Worm (Caenorhabditis elegans) whole organism, L4 larva: ENCODE data around the gene F35C11.5.

ENCODE experiments used
- F10B5.3 ChIP-seq: sonication (generic microtip); optimal IDR thresholded peaks from 2 replicates; lab custom pipeline; 2016; ENCODE audit warnings: mild to moderate bottlenecking, missing genetic modification characterization, missing compliant biosample characterization
- Y105C5A.15 ChIP-seq: fragments of 200-800 bp; sonication (Bioruptor generic); IDR thresholded peaks from 2 replicates; pipeline ENCODE4 v1.3.6; 2022; ENCODE audit warnings: missing genetic modification characterization, missing compliant biosample characterization
- Y48G9A.11 ChIP-seq: fragments of 200-800 bp; sonication (Bioruptor generic); IDR thresholded peaks from 2 replicates; pipeline ENCODE4 v1.3.6; 2022; ENCODE audit warnings: missing genetic modification reagents, missing genetic modification characterization, missing compliant biosample characterization
- Y5F2A.4 ChIP-seq: fragments of 200-800 bp; sonication (Bioruptor generic); optimal IDR thresholded peaks from 2 replicates; lab custom pipeline; 2018; ENCODE audit warnings: mild to moderate bottlenecking, missing genetic modification characterization, missing compliant biosample characterization
- ZK546.5 ChIP-seq, 2 experiments: sonication (generic microtip); optimal IDR thresholded peaks; 2 replicates each; lab custom pipeline; 2017; ENCODE audit warnings: missing biosample characterization in 2 of 2, missing genetic modification characterization in 2 of 2
- aha-1 ChIP-seq: fragments of 150-350 bp; peaks from one replicate; lab custom pipeline; 2014; ENCODE audit warnings: missing biosample characterization, missing genetic modification characterization
- ama-1 ChIP-seq: fragments of 150-350 bp; optimal IDR thresholded peaks from 2 replicates; lab custom pipeline; 2014; ENCODE audit warnings: inconsistent platforms, mixed read lengths
- arid-1 ChIP-seq: fragments of 200-800 bp; sonication (Bioruptor generic); conservative IDR thresholded peaks from 2 replicates; pipeline ENCODE4 v1.3.6; 2022; ENCODE audit warnings: missing genetic modification reagents, missing genetic modification characterization, missing compliant biosample characterization
- ceh-20 ChIP-seq: fragments of 200-800 bp; sonication (Bioruptor generic); IDR thresholded peaks from 2 replicates; pipeline ENCODE4 v1.3.6; 2022; ENCODE audit warnings: missing genetic modification reagents, missing genetic modification characterization, missing compliant biosample characterization
- ceh-32 ChIP-seq: sonication (generic microtip); optimal IDR thresholded peaks from 2 replicates; lab custom pipeline; 2016; ENCODE audit warnings: mild to moderate bottlenecking, missing genetic modification characterization, missing compliant biosample characterization; ENCODE audit not compliant: poor library complexity
- cey-2 ChIP-seq: sonication (generic microtip); optimal IDR thresholded peaks from 3 replicates; lab custom pipeline; 2017; ENCODE audit warnings: missing genetic modification characterization, mild to moderate bottlenecking, missing compliant biosample characterization, antibody characterized with exemption, borderline replicate concordance; ENCODE audit not compliant: insufficient read depth
- ctbp-1 ChIP-seq: fragments of 200-800 bp; sonication (Bioruptor generic); IDR thresholded peaks from 2 replicates; pipeline ENCODE4 v1.3.6; 2022; ENCODE audit warnings: missing genetic modification reagents, missing genetic modification characterization, missing compliant biosample characterization
- daf-16 ChIP-seq, 3 experiments: sonication (generic microtip); optimal IDR thresholded peaks; 2 replicates each; lab custom pipeline; 2016 to 2017; ENCODE audit warnings: missing genetic modification characterization in 3 of 3, missing genetic modification reagents in 3 of 3, mild to moderate bottlenecking in 2 of 3, missing compliant biosample characterization in 2 of 3, missing biosample characterization in 1 of 3, moderate library complexity in 1 of 3
- daf-8 ChIP-seq: fragments of 200-800 bp; sonication (Bioruptor generic); IDR thresholded peaks from 2 replicates; pipeline ENCODE4 v1.3.6; 2022; ENCODE audit warnings: missing genetic modification characterization, missing compliant biosample characterization
- dmd-6 ChIP-seq: fragments of 200-800 bp; sonication (Bioruptor generic); IDR thresholded peaks from 2 replicates; pipeline ENCODE4 v1.3.6; 2022; ENCODE audit warnings: missing genetic modification reagents, missing genetic modification characterization, missing compliant biosample characterization
- dpl-1 ChIP-seq: fragments of 150-350 bp; optimal IDR thresholded peaks from 2 replicates; lab custom pipeline; 2014; ENCODE audit warnings: missing biosample characterization, missing genetic modification reagents, missing genetic modification characterization
- dve-1 ChIP-seq: sonication (generic microtip); optimal IDR thresholded peaks from 2 replicates; lab custom pipeline; 2017; ENCODE audit warnings: antibody characterized with exemption, mild to moderate bottlenecking, missing genetic modification characterization, missing compliant biosample characterization; ENCODE audit not compliant: insufficient read depth
- egl-43 ChIP-seq: fragments of 200-800 bp; sonication (Bioruptor generic); IDR thresholded peaks from 2 replicates; pipeline ENCODE4 v1.3.6; 2022; ENCODE audit warnings: missing genetic modification reagents, missing genetic modification characterization, missing compliant biosample characterization
- fos-1 ChIP-seq: fragments of 150-350 bp; optimal IDR thresholded peaks from 2 replicates; lab custom pipeline; 2014; ENCODE audit warnings: missing biosample characterization, missing genetic modification characterization
- gei-8 ChIP-seq: fragments of 200-800 bp; sonication (Bioruptor generic); optimal IDR thresholded peaks from 2 replicates; lab custom pipeline; 2018; ENCODE audit warnings: mild to moderate bottlenecking, missing genetic modification characterization, missing compliant biosample characterization
- hif-1 ChIP-seq, 2 experiments: sonication (generic microtip); optimal IDR thresholded peaks; 2 replicates each; lab custom pipeline; 2016 to 2017; ENCODE audit warnings: missing compliant biosample characterization in 2 of 2, missing genetic modification characterization in 2 of 2, missing genetic modification reagents in 2 of 2, missing genotype in 2 of 2, mild to moderate bottlenecking in 1 of 2
- hlh-11 ChIP-seq: fragments of 200-800 bp; sonication (Bioruptor generic); optimal IDR thresholded peaks from 2 replicates; lab custom pipeline; 2018; ENCODE audit warnings: mild to moderate bottlenecking, missing genetic modification characterization, missing compliant biosample characterization
- hlh-30 ChIP-seq: sonication (generic microtip); optimal IDR thresholded peaks from 2 replicates; lab custom pipeline; 2017; ENCODE audit warnings: antibody characterized with exemption, mild to moderate bottlenecking, missing genetic modification characterization, missing compliant biosample characterization; ENCODE audit not compliant: insufficient read depth
- hmg-1.1 ChIP-seq: fragments of 200-800 bp; sonication (Bioruptor generic); IDR thresholded peaks from 2 replicates; pipeline ENCODE4 v1.3.6; 2022; ENCODE audit warnings: missing genetic modification reagents, missing genetic modification characterization, missing compliant biosample characterization
- lin-13 ChIP-seq: fragments of 150-350 bp; optimal IDR thresholded peaks from 2 replicates; lab custom pipeline; 2014; ENCODE audit warnings: missing biosample characterization, missing genetic modification reagents, missing genetic modification characterization
- lin-29 ChIP-seq: fragments of 200-800 bp; sonication (Bioruptor generic); IDR thresholded peaks from 2 replicates; pipeline ENCODE4 v1.3.6; 2022; ENCODE audit warnings: missing genetic modification reagents, missing genetic modification characterization, missing compliant biosample characterization
- lin-39 ChIP-seq: fragments of 150-350 bp; optimal IDR thresholded peaks from 2 replicates; lab custom pipeline; 2014; ENCODE audit warnings: missing biosample characterization, missing genetic modification reagents, missing genetic modification characterization
- lsy-2 ChIP-seq, 2 experiments: fragments of 150-350 bp in 1 of 2; sonication (generic microtip) in 1 of 2; optimal IDR thresholded peaks; 2 replicates each; lab custom pipeline; 2014 to 2017; ENCODE audit warnings: missing biosample characterization in 2 of 2, missing genetic modification characterization in 2 of 2
- madf-9 ChIP-seq: fragments of 200-800 bp; sonication (Bioruptor generic); conservative IDR thresholded peaks from 2 replicates; pipeline ENCODE4 v1.3.6; 2022; ENCODE audit warnings: missing genetic modification reagents, missing genetic modification characterization, missing compliant biosample characterization
- mxl-2 ChIP-seq: fragments of 200-800 bp; sonication (Bioruptor generic); conservative IDR thresholded peaks from 2 replicates; pipeline ENCODE4 v1.3.6; 2022; ENCODE audit warnings: missing genetic modification reagents, missing genetic modification characterization, missing compliant biosample characterization
- nhr-102 ChIP-seq: sonication (generic microtip); optimal IDR thresholded peaks from 2 replicates; lab custom pipeline; 2016; ENCODE audit warnings: mild to moderate bottlenecking, missing genetic modification characterization, moderate library complexity, missing compliant biosample characterization
- nhr-25 ChIP-seq: sonication (generic microtip); optimal IDR thresholded peaks from 2 replicates; lab custom pipeline; 2017; ENCODE audit warnings: missing genetic modification characterization, mild to moderate bottlenecking, missing compliant biosample characterization, antibody characterized with exemption, moderate library complexity, borderline replicate concordance; ENCODE audit not compliant: insufficient read depth
- nhr-42 ChIP-seq: fragments of 200-800 bp; sonication (Bioruptor generic); IDR thresholded peaks from 2 replicates; pipeline ENCODE4 v1.3.6; 2022; ENCODE audit warnings: missing genetic modification characterization, missing compliant biosample characterization
- nhr-48 ChIP-seq: sonication (generic microtip); optimal IDR thresholded peaks from 2 replicates; lab custom pipeline; 2016; ENCODE audit warnings: mild to moderate bottlenecking, missing genetic modification characterization, missing compliant biosample characterization
- nhr-76 ChIP-seq: fragments of 150-350 bp; optimal IDR thresholded peaks from 2 replicates; lab custom pipeline; 2014; ENCODE audit warnings: missing biosample characterization, missing genetic modification characterization
- nhr-77 ChIP-seq: fragments of 150-350 bp; optimal IDR thresholded peaks from 2 replicates; lab custom pipeline; 2014; ENCODE audit warnings: missing biosample characterization, missing genetic modification characterization
- pqm-1 ChIP-seq: sonication (generic microtip); optimal IDR thresholded peaks from 2 replicates; lab custom pipeline; 2017; ENCODE audit warnings: missing biosample characterization, missing genetic modification characterization
- snpc-1.2 ChIP-seq: fragments of 200-800 bp; sonication (Bioruptor generic); IDR thresholded peaks from 2 replicates; pipeline ENCODE4 v1.3.6; 2022; ENCODE audit warnings: missing genetic modification reagents, missing genetic modification characterization, missing compliant biosample characterization
- spr-1 ChIP-seq: sonication (generic microtip); optimal IDR thresholded peaks from 2 replicates; lab custom pipeline; 2016; ENCODE audit warnings: mild to moderate bottlenecking, missing genetic modification characterization, missing compliant biosample characterization
- unc-39 ChIP-seq: sonication (generic microtip); optimal IDR thresholded peaks from 2 replicates; lab custom pipeline; 2017; ENCODE audit warnings: missing biosample characterization, missing genetic modification characterization
- unc-62 ChIP-seq, 3 experiments: fragments of 150-350 bp in 1 of 3; sonication (generic microtip); optimal IDR thresholded peaks in 2 of 3; peaks in 1 of 3; 1 replicate in 1 of 3; 2 replicates in 2 of 3; lab custom pipeline; 2014 to 2017; ENCODE audit warnings: missing biosample characterization in 3 of 3, missing genetic modification characterization in 3 of 3, missing genetic modification reagents in 3 of 3, missing genotype in 1 of 3
- vab-7 ChIP-seq: fragments of 200-800 bp; sonication (Bioruptor generic); IDR thresholded peaks from 2 replicates; pipeline ENCODE4 v1.3.6; 2022; ENCODE audit warnings: missing genetic modification reagents, missing genetic modification characterization, missing compliant biosample characterization
- zfp-2 ChIP-seq: sonication (generic microtip); optimal IDR thresholded peaks from 2 replicates; lab custom pipeline; 2016; ENCODE audit warnings: mild to moderate bottlenecking, missing genetic modification characterization, missing compliant biosample characterization
- zip-11 ChIP-seq: fragments of 200-800 bp; sonication (Bioruptor generic); IDR thresholded peaks from 2 replicates; pipeline ENCODE4 v1.3.6; 2022; ENCODE audit warnings: missing genetic modification characterization, missing compliant biosample characterization
- ztf-11 ChIP-seq: fragments of 150-350 bp; optimal IDR thresholded peaks from 2 replicates; lab custom pipeline; 2014; ENCODE audit warnings: missing biosample characterization, missing genetic modification characterization

The F35C11.5 gene

DNA sequence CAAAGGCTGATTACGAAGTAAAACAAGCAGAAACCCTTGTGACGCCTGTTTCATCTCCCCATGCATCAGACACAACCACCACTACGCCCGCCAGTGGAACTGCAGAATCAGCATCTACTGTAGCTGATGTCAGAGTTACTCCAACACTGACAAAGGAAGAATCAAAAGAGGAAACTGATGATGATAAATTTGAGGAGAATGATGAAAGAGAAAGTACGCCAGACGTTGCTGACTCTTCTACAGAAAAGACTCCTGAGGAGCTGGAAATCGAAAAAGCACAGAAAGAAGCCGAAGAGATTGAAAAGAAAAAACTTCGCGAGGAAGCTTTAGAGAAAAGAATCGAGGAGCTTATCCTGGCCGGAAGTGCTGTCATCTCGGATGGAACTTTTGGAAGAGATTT lies 35.3 kb upstream of the F35C11.5 start:
- TF ChIP-seq unc-62 (GFP tag; optimal IDR thresholded peaks at IDR 0.05 in 1 of 2; lab: Kevin White, UChicago) (peak in 1 of 2 experiments; percentile 2), unc-62 (tag; optimal IDR thresholded peaks at IDR 0.05; lab: Kevin White, UChicago) (no peak), cey-2 (no peak), Y5F2A.4 (GFP tag; lab: Kevin White, UChicago) (no peak), ama-1 (lab: Kevin White, UChicago) (no peak), lin-13 (no peak), lin-39 (no peak), aha-1 (tag; lab: Kevin White, UChicago) (peak; percentile 93), madf-9 (GFP tag; lab: Robert Waterston, UW) (no peak)

DNA sequence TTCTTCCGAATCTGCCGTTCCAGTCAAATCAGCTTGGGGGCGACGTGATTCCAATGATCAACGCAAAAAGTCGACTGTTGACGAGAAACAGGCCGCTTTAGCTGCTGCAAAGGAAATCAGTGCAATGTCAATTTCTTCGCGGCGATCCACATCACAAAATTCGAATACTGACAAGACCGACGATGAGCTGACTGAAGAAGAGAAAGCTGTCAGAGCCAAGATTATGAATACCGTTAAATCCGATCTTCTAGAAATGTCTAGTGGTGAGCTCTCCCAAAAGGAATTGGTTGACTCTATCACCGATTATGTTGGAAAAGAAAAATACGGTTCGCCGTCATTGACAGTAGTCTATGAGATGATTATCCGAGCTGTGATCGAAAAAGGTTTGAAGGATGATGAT lies 33.3 kb upstream of the F35C11.5 start:
- no peak for TF ChIP-seq hlh-11 (tag; lab: Kevin White, UChicago)
- TF ChIP-seq unc-62 (GFP tag; optimal IDR thresholded peaks at IDR 0.05 in 1 of 2; lab: Kevin White, UChicago): peak in 1 of 2 experiments; percentile 96
- TF ChIP-seq unc-62 (tag; optimal IDR thresholded peaks at IDR 0.05; lab: Kevin White, UChicago): no peak

DNA sequence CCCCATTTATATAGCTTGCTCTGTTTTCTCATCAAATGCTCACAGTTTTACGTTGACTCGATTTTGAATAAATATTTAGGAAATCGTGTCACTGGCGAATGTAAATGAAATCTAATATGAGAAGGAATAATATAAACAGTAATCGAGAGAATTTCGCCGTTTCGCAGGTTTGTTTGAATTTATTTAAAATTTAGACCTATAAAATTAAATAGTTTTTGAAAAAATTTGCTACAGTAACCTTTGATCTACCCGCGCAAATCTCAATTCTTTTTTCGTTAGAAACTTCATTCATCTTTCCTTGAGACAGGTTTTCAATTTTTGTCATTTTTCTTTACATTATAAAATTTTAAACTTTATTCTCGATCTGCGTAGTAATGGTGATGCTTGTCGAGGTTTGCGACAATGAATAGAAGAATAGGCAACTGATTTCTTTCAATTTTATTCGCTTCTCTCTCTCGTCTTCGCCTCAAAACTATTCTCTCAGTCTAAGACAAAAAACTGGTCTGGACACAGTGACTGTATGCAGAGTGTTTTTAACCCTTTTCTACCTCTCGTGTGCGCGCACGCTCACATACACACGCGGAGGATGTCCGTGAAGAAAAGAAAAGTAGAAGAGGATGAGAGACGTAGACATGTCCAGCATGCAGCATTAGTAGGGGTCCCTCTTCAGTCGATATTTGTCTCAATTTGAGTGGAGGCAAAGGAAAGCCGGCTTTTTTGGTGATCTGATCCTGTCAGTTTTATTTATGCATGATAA lies 31.1 kb upstream of the F35C11.5 start, which contains the start of gene dab-1:
Gene dab-1 (plus strand): TSS at position 78 of the 757 bp plus-strand sequence.
- TF ChIP-seq mxl-2: no peak
- no peak for TF ChIP-seq snpc-1.2 (GFP tag; lab: Robert Waterston, UW)
- no peak for TF ChIP-seq zfp-2 (tag; lab: Kevin White, UChicago)
- peak; percentile 41 for TF ChIP-seq nhr-77 (tag; lab: Kevin White, UChicago)
- no peak for TF ChIP-seq Y48G9A.11 (GFP tag; lab: Robert Waterston, UW)
- peak; percentile 73 for TF ChIP-seq aha-1 (tag; lab: Kevin White, UChicago)
- TF ChIP-seq lsy-2 (tag; optimal IDR thresholded peaks at IDR 0.05; lab: Kevin White, UChicago): peak in 1 of 2 experiments; percentile 25
- TF ChIP-seq ztf-11 (tag; lab: Kevin White, UChicago): no peak
- TF ChIP-seq ZK546.5 (tag; optimal IDR thresholded peaks at IDR 0.05; lab: Kevin White, UChicago): no peak
- no peak for TF ChIP-seq egl-43 (GFP tag; lab: Robert Waterston, UW)
- TF ChIP-seq nhr-48: peak; percentile 22
- TF ChIP-seq fos-1 (tag; lab: Kevin White, UChicago): no peak
- peak; percentile 39 for TF ChIP-seq dve-1 (tag; lab: Kevin White, UChicago)
- TF ChIP-seq vab-7: no peak
- no peak for TF ChIP-seq ctbp-1 (GFP tag; lab: Robert Waterston, UW)
- no peak for TF ChIP-seq nhr-42 (GFP tag; lab: Robert Waterston, UW)
- no peak for TF ChIP-seq nhr-102 (tag; lab: Kevin White, UChicago)
- peak; percentile 76 for TF ChIP-seq hlh-30
- no peak for TF ChIP-seq hmg-1.1
- no peak for TF ChIP-seq arid-1 (GFP tag; lab: Robert Waterston, UW)
- TF ChIP-seq ceh-20 (GFP tag; lab: Robert Waterston, UW): no peak
- no peak for TF ChIP-seq ceh-32 (tag; lab: Kevin White, UChicago)
- no peak for TF ChIP-seq dpl-1 (GFP tag; lab: Kevin White, UChicago)
- no peak for TF ChIP-seq spr-1 (tag; lab: Kevin White, UChicago)
- no peak for TF ChIP-seq daf-16 (GFP tag; optimal IDR thresholded peaks at IDR 0.05; lab: Kevin White, UChicago)
- TF ChIP-seq daf-16 (tag; optimal IDR thresholded peaks at IDR 0.05; lab: Kevin White, UChicago): no peak
- no peak for TF ChIP-seq dmd-6
- TF ChIP-seq nhr-76 (tag; lab: Kevin White, UChicago): no peak
- no peak for TF ChIP-seq zip-11 (GFP tag; lab: Robert Waterston, UW)
- no peak for TF ChIP-seq gei-8 (GFP tag; lab: Kevin White, UChicago)
- peak; percentile 25 for TF ChIP-seq nhr-25 (tag; lab: Kevin White, UChicago)
- TF ChIP-seq unc-39 (tag; lab: Kevin White, UChicago): no peak
- no peak for TF ChIP-seq Y105C5A.15 (GFP tag; lab: Robert Waterston, UW)
- TF ChIP-seq madf-9 (GFP tag; lab: Robert Waterston, UW): no peak
- no peak for TF ChIP-seq lin-29 (GFP tag; lab: Robert Waterston, UW)
- no peak for TF ChIP-seq F10B5.3 (tag; lab: Kevin White, UChicago)
- TF ChIP-seq hif-1 (tag; optimal IDR thresholded peaks at IDR 0.05; lab: Kevin White, UChicago): no peak
- no peak for TF ChIP-seq daf-8 (GFP tag; lab: Robert Waterston, UW)
- TF ChIP-seq pqm-1 (tag; lab: Kevin White, UChicago): no peak
